Fruit fly (Drosophila melanogaster): ENCODE data around the gene Akh.
A peak's percentile ranks its signal among the peaks of the same experiment; 100 is the strongest.

Akh gene

dm6 chr3L:4108844-4109494, 32.3 kb upstream of the Akh start (continued):
- TF ChIP-seq CG10321 (GFP tag; IDR thresholded peaks at IDR 0.05) (no peak), Ets97D (GFP tag; optimal IDR thresholded peaks at IDR 0.05) (peak; percentile 38), sr (GFP tag; IDR thresholded peaks at IDR 0.05) (no peak), slbo (GFP tag; IDR thresholded peaks at IDR 0.05) (peak; percentile 65), unc-4 (GFP tag; IDR thresholded peaks at IDR 0.05; ENCODE audit: partially characterized antibody) (no peak), CG17829 (tag; optimal IDR thresholded peaks at IDR 0.05) (peak; percentile 74), psq (GFP tag; optimal IDR thresholded peaks at IDR 0.05) (no peak), croc (GFP tag; conservative IDR thresholded peaks at IDR 0.05) (peak; percentile 67), MBD-R2 (GFP tag; IDR thresholded peaks at IDR 0.05) (0 out of 2 replicates have a peak, but pooled peaks have one; percentile 30), grau (tag; optimal IDR thresholded peaks at IDR 0.05) (peak; percentile 97), CG8281 (tag; optimal IDR thresholded peaks at IDR 0.05) (peak; percentile 45), CG10366 (GFP tag; IDR thresholded peaks at IDR 0.05) (peak; percentile 58), CG15073 (GFP tag; optimal IDR thresholded peaks at IDR 0.05) (no peak)

- TF ChIP-seq Ssrp (tag; optimal IDR thresholded peaks at IDR 0.05) = no peak
- no peak for TF ChIP-seq CG31388 (GFP tag; optimal IDR thresholded peaks at IDR 0.05)
- TF ChIP-seq HHEX (GFP tag; optimal IDR thresholded peaks at IDR 0.05) = no peak
- no peak for TF ChIP-seq CG13296 (GFP tag; optimal IDR thresholded peaks at IDR 0.05)
- no peak for TF ChIP-seq wdn (GFP tag; IDR thresholded peaks at IDR 0.05)
- no peak for TF ChIP-seq CG9215 (GFP tag; IDR thresholded peaks at IDR 0.05)
- no peak for TF ChIP-seq CG8089 (GFP tag; optimal IDR thresholded peaks at IDR 0.05)
- no peak for TF ChIP-seq Fer1 (GFP tag; optimal IDR thresholded peaks at IDR 0.05)
- TF ChIP-seq p53 (GFP tag; optimal IDR thresholded peaks at IDR 0.05) = no peak
- TF ChIP-seq pita (GFP tag; optimal IDR thresholded peaks at IDR 0.05) = no peak
- no peak for TF ChIP-seq vvl (GFP tag; IDR thresholded peaks at IDR 0.05)
- TF ChIP-seq CG7357 (GFP tag; IDR thresholded peaks at IDR 0.05) = no peak
- TF ChIP-seq inv (GFP tag; IDR thresholded peaks at IDR 0.05; ENCODE audit: partially characterized antibody) = no peak
- no peak for TF ChIP-seq CG9609 (GFP tag; optimal IDR thresholded peaks at IDR 0.05)
- TF ChIP-seq CG8924 (tag; optimal IDR thresholded peaks at IDR 0.05) = no peak
Measured at dm6 chr3L:4110212-4110611, 31.1 kb upstream of the Akh start.

dm6 chr3L:4113998-4114397, 27.3 kb upstream of the Akh start:
- TF ChIP-seq so (GFP tag; IDR thresholded peaks at IDR 0.05) (no peak), CG11093 (GFP tag; IDR thresholded peaks at IDR 0.05) (no peak), sens (GFP tag) (peak; percentile 30)

dm6 chr3L:4115107-4115506, 26.2 kb upstream of the Akh start:
- TF ChIP-seq vnd (GFP tag; IDR thresholded peaks at IDR 0.05; ENCODE audit: partially characterized antibody) (0 out of 3 replicates have a peak, but pooled peaks have one; percentile 12), CG8478 (optimal IDR thresholded peaks at IDR 0.05) (no peak)

dm6 chr3L:4115701-4116100, 25.6 kb upstream of the Akh start:
- TF ChIP-seq CG34376 (GFP tag; optimal IDR thresholded peaks at IDR 0.05) = peak; percentile 13
- TF ChIP-seq exex (tag; optimal IDR thresholded peaks at IDR 0.05) = peak; percentile 60
- peak in 1 of 2 experiments; percentile 7 for TF ChIP-seq Trl (optimal IDR thresholded peaks at IDR 0.05)
- no peak for TF ChIP-seq Trl (GFP tag; optimal IDR thresholded peaks at IDR 0.05)
- TF ChIP-seq grn (GFP tag; optimal IDR thresholded peaks at IDR 0.05) = peak; percentile 44
- TF ChIP-seq eyg (GFP tag; optimal IDR thresholded peaks at IDR 0.05) = no peak

Measured in whole organism, embryonic.